Fruit fly (Drosophila melanogaster) S2 (cell line): ENCODE results near the gene Ctr1A.

Experiments used
- CG8478 ChIP-seq: fragments of >200 bp; optimal IDR thresholded peaks from 2 replicates; lab custom pipeline; 2018
- CTCF ChIP-seq, 2 experiments: fragments of >200 bp; optimal IDR thresholded peaks; 2 replicates each; lab custom pipeline; 2018

DNA sequence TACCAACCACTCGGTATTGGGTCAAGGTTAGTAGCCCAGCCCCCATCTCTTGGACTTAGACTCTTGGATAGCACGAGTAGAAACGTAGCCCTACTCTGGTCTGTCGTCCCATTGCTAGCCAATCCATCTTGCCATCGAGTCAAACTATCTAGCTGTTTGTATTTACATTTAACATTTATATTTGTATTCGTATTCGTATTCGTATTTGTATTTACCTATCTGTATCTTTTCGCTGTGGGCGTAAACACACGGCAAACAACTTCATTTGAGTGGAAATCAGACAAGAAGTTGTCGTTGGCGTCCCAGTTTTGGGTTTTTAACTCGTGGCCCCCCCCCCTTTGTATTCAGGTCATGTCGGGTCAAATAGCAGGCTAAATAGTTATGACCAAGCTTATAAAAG is 47.2 kb upstream of the Ctr1A start:
- no peak for TF ChIP-seq CTCF (optimal IDR thresholded peaks at IDR 0.05; lab: Kevin White, UChicago)
- no peak for TF ChIP-seq CG8478
